Fruit fly (Drosophila melanogaster) whole organism, prepupa: ENCODE data around the gene Rh4.
A peak's percentile ranks its signal among the peaks of the same experiment; 100 is the strongest.

Source experiments
- Blimp-1 ChIP-seq: fragments of 200-800 bp; sonication (Bioruptor generic); optimal IDR thresholded peaks from 3 replicates; lab custom pipeline; 2017; ENCODE audit warnings: missing biosample characterization, missing genetic modification characterization, mild to moderate bottlenecking, moderate library complexity, missing genetic modification reagents
- CG10631 ChIP-seq: fragments of 200-800 bp; sonication (Bioruptor generic); optimal IDR thresholded peaks from 2 replicates; lab custom pipeline; 2016; ENCODE audit warnings: missing biosample characterization, missing genetic modification characterization
- CG10669 ChIP-seq: fragments of 200-800 bp; sonication (Bioruptor generic); optimal IDR thresholded peaks from 3 replicates; lab custom pipeline; 2018; ENCODE audit warnings: missing biosample characterization, mild to moderate bottlenecking, missing genetic modification characterization, moderate library complexity
- CG11762 ChIP-seq: fragments of 200-800 bp; sonication (Bioruptor generic); optimal IDR thresholded peaks from 3 replicates; lab custom pipeline; 2016; ENCODE audit warnings: missing biosample characterization, missing genetic modification characterization; ENCODE audit not compliant: insufficient read depth
- CG15336 ChIP-seq: fragments of 200-800 bp; sonication (Bioruptor generic); IDR thresholded peaks from 2 replicates; pipeline ENCODE4 v1.3.6; 2022; ENCODE audit warnings: missing biosample characterization, missing genetic modification characterization
- CG1621 ChIP-seq: fragments of 200-800 bp; sonication (Bioruptor generic); optimal IDR thresholded peaks from 3 replicates; lab custom pipeline; 2018; ENCODE audit warnings: missing biosample characterization, mild to moderate bottlenecking, missing genetic modification characterization
- CG16779 ChIP-seq: fragments of 200-800 bp; sonication (Bioruptor generic); optimal IDR thresholded peaks from 3 replicates; lab custom pipeline; 2017; ENCODE audit warnings: missing biosample characterization, mild to moderate bottlenecking, missing genetic modification characterization
- CG3032 ChIP-seq: fragments of 200-800 bp; optimal IDR thresholded peaks from 2 replicates; lab custom pipeline; 2019; ENCODE audit warnings: missing biosample characterization, mild to moderate bottlenecking, missing genetic modification characterization, moderate library complexity
- CG31627 ChIP-seq: fragments of 200-800 bp; sonication (Bioruptor generic); optimal IDR thresholded peaks from 3 replicates; lab custom pipeline; 2016; ENCODE audit warnings: missing biosample characterization, missing genetic modification characterization
- CG32006 ChIP-seq: fragments of 200-800 bp; sonication (Bioruptor generic); optimal IDR thresholded peaks from 3 replicates; lab custom pipeline; 2017; ENCODE audit warnings: missing biosample characterization, mild to moderate bottlenecking, missing genetic modification characterization
- CG34406 ChIP-seq: fragments of 200-800 bp; sonication (Bioruptor generic); optimal IDR thresholded peaks from 3 replicates; lab custom pipeline; 2016; ENCODE audit warnings: missing biosample characterization, missing genetic modification characterization
- CG4318 ChIP-seq: fragments of 200-800 bp; sonication (Bioruptor generic); optimal IDR thresholded peaks from 3 replicates; lab custom pipeline; 2017; ENCODE audit warnings: missing biosample characterization, mild to moderate bottlenecking, missing genetic modification characterization
- CG6163 ChIP-seq: fragments of 200-800 bp; sonication (Bioruptor generic); IDR thresholded peaks from 3 replicates; pipeline ENCODE4 v1.3.6; 2022; ENCODE audit warnings: missing biosample characterization, missing genetic modification characterization
- CG6276 ChIP-seq: fragments of 200-800 bp; sonication (Bioruptor generic); optimal IDR thresholded peaks from 2 replicates; lab custom pipeline; 2017; ENCODE audit warnings: missing biosample characterization, mild to moderate bottlenecking, missing genetic modification characterization
- CG6792 ChIP-seq: fragments of 200-800 bp; sonication (Bioruptor generic); optimal IDR thresholded peaks from 3 replicates; lab custom pipeline; 2016; ENCODE audit warnings: missing biosample characterization, missing genetic modification characterization
- CG6808 ChIP-seq: fragments of 200-800 bp; sonication (Bioruptor generic); optimal IDR thresholded peaks from 3 replicates; lab custom pipeline; 2017; ENCODE audit warnings: missing biosample characterization, missing genetic modification characterization, mild to moderate bottlenecking, moderate library complexity, missing genetic modification reagents
- CG7368 ChIP-seq: fragments of 200-800 bp; sonication (Bioruptor generic); optimal IDR thresholded peaks from 3 replicates; lab custom pipeline; 2016; ENCODE audit warnings: missing biosample characterization, missing genetic modification characterization
- CG8119 ChIP-seq: fragments of 200-800 bp; sonication (Bioruptor generic); IDR thresholded peaks from 3 replicates; pipeline ENCODE4 v1.3.6; 2022; ENCODE audit warnings: missing biosample characterization, missing genetic modification characterization
- CG8319 ChIP-seq: fragments of 200-800 bp; sonication (Bioruptor generic); optimal IDR thresholded peaks from 3 replicates; lab custom pipeline; 2016; ENCODE audit warnings: missing biosample characterization, missing genetic modification characterization
- CG8632 ChIP-seq: fragments of 200-800 bp; sonication (Bioruptor generic); optimal IDR thresholded peaks from 3 replicates; lab custom pipeline; 2016; ENCODE audit warnings: missing biosample characterization, missing genetic modification characterization
- Eip75B ChIP-seq: fragments of 200-800 bp; sonication (Bioruptor generic); optimal IDR thresholded peaks from 3 replicates; lab custom pipeline; 2016; ENCODE audit warnings: missing biosample characterization, missing genetic modification characterization
- Eip78C ChIP-seq: fragments of 200-800 bp; sonication (Bioruptor generic); peaks from one replicate; lab custom pipeline; 2016; ENCODE audit warnings: missing biosample characterization, missing genetic modification characterization
- Eip93F ChIP-seq: fragments of 200-800 bp; sonication (Bioruptor generic); optimal IDR thresholded peaks from 2 replicates; lab custom pipeline; 2016; ENCODE audit warnings: missing biosample characterization, mild to moderate bottlenecking, missing genetic modification characterization
- Ets21C ChIP-seq: fragments of 200-800 bp; sonication (Bioruptor generic); optimal IDR thresholded peaks from 3 replicates; lab custom pipeline; 2016; ENCODE audit warnings: missing biosample characterization, missing genetic modification characterization
- Ets96B ChIP-seq: fragments of 200-800 bp; optimal IDR thresholded peaks from 2 replicates; lab custom pipeline; 2019; ENCODE audit warnings: missing biosample characterization, mild to moderate bottlenecking, missing genetic modification characterization, moderate library complexity
- Gug ChIP-seq: fragments of 200-800 bp; sonication (Bioruptor generic); IDR thresholded peaks from 2 replicates; pipeline ENCODE4 v1.3.6; 2022; ENCODE audit warnings: missing biosample characterization, missing genetic modification characterization
- Hr39 ChIP-seq: fragments of 200-800 bp; sonication (Bioruptor generic); optimal IDR thresholded peaks from 2 replicates; lab custom pipeline; 2016; ENCODE audit warnings: missing biosample characterization, missing genetic modification characterization
- Lpt ChIP-seq: fragments of 200-800 bp; sonication (Bioruptor generic); optimal IDR thresholded peaks from 3 replicates; lab custom pipeline; 2016; ENCODE audit warnings: missing biosample characterization, missing genetic modification characterization
- Met ChIP-seq: fragments of 200-800 bp; sonication (Bioruptor generic); optimal IDR thresholded peaks from 3 replicates; lab custom pipeline; 2016; ENCODE audit warnings: missing biosample characterization, missing genetic modification characterization
- OdsH ChIP-seq: fragments of 200-800 bp; sonication (Bioruptor generic); optimal IDR thresholded peaks from 3 replicates; lab custom pipeline; 2016; ENCODE audit warnings: missing biosample characterization, missing genetic modification characterization
- Sox14 ChIP-seq: fragments of 200-800 bp; sonication (Bioruptor generic); optimal IDR thresholded peaks from 3 replicates; lab custom pipeline; 2016; ENCODE audit warnings: missing biosample characterization, missing genetic modification characterization
- achi ChIP-seq: fragments of 200-800 bp; sonication (Bioruptor generic); optimal IDR thresholded peaks from 3 replicates; lab custom pipeline; 2016; ENCODE audit warnings: missing biosample characterization, missing genetic modification characterization
- acj6 ChIP-seq: fragments of 200-800 bp; sonication (Bioruptor generic); optimal IDR thresholded peaks from 3 replicates; lab custom pipeline; 2016; ENCODE audit warnings: missing biosample characterization, missing genetic modification characterization
- cyc ChIP-seq: fragments of 200-800 bp; sonication (Bioruptor generic); optimal IDR thresholded peaks from 3 replicates; lab custom pipeline; 2016; ENCODE audit warnings: missing biosample characterization, missing genetic modification characterization
- dac ChIP-seq: fragments of 200-800 bp; sonication (Bioruptor generic); optimal IDR thresholded peaks from 2 replicates; lab custom pipeline; 2017; ENCODE audit warnings: missing biosample characterization, mild to moderate bottlenecking, missing genetic modification characterization
- esn ChIP-seq: fragments of 200-800 bp; sonication (Bioruptor generic); optimal IDR thresholded peaks from 2 replicates; lab custom pipeline; 2016; ENCODE audit warnings: missing biosample characterization, mild to moderate bottlenecking, missing genetic modification characterization, moderate library complexity
- fkh ChIP-seq: fragments of 200-800 bp; sonication (Bioruptor generic); optimal IDR thresholded peaks from 3 replicates; lab custom pipeline; 2017; ENCODE audit warnings: missing biosample characterization, mild to moderate bottlenecking, missing genetic modification characterization, moderate library complexity
- lz ChIP-seq: fragments of 200-800 bp; sonication (Bioruptor generic); optimal IDR thresholded peaks from 3 replicates; lab custom pipeline; 2016; ENCODE audit warnings: missing biosample characterization, missing genetic modification characterization
- net ChIP-seq: fragments of 200-800 bp; sonication (Bioruptor generic); optimal IDR thresholded peaks from 3 replicates; lab custom pipeline; 2016; ENCODE audit warnings: missing biosample characterization, missing genetic modification characterization
- pdm3 ChIP-seq: fragments of 200-800 bp; sonication (Bioruptor generic); optimal IDR thresholded peaks from 3 replicates; lab custom pipeline; 2016; ENCODE audit warnings: missing biosample characterization, missing genetic modification characterization
- spab ChIP-seq: fragments of 200-800 bp; sonication (Bioruptor generic); optimal IDR thresholded peaks from 2 replicates; lab custom pipeline; 2017; ENCODE audit warnings: missing biosample characterization, mild to moderate bottlenecking, missing genetic modification characterization, missing genetic modification reagents
- ss ChIP-seq, 2 experiments: fragments of 200-800 bp; sonication (Bioruptor generic); optimal IDR thresholded peaks; 2 replicates in 1 of 2; 3 replicates in 1 of 2; lab custom pipeline; 2017 to 2018; ENCODE audit warnings: mild to moderate bottlenecking in 2 of 2, missing biosample characterization in 2 of 2, missing genetic modification characterization in 2 of 2, moderate library complexity in 1 of 2
- svp ChIP-seq: fragments of 200-800 bp; sonication (Bioruptor generic); peaks from one replicate; lab custom pipeline; 2016; ENCODE audit warnings: missing biosample characterization, missing genetic modification characterization
- topi ChIP-seq: fragments of 200-800 bp; sonication (Bioruptor generic); optimal IDR thresholded peaks from 3 replicates; lab custom pipeline; 2016; ENCODE audit warnings: missing biosample characterization, missing genetic modification characterization

The Rh4 gene

dm6 chr3L:16840540-16840939 is 21.8 kb downstream of the Rh4 start:
- TF ChIP-seq cyc (GFP tag; lab: Kevin White, UChicago) (no peak), CG8632 (GFP tag; lab: Kevin White, UChicago) (peak; percentile 3), CG4318 (no peak), CG6808 (GFP tag; lab: Kevin White, UChicago) (peak; percentile 5), ss (GFP tag; optimal IDR thresholded peaks at IDR 0.05; lab: Kevin White, UChicago) (peak in 1 of 2 experiments; percentile 22), Sox14 (GFP tag; lab: Kevin White, UChicago) (no peak), Eip78C (GFP tag; lab: Kevin White, UChicago) (peak; percentile 66), OdsH (no peak), pdm3 (peak; percentile 7), CG8319 (GFP tag; lab: Kevin White, UChicago) (no peak), CG3032 (peak; percentile 5), spab (peak; percentile 16)

dm6 chr3L:16836732-16837131 is 25.6 kb downstream of the Rh4 start:
- TF ChIP-seq CG6276 (no peak), Ets21C (GFP tag; lab: Kevin White, UChicago) (no peak), CG8632 (GFP tag; lab: Kevin White, UChicago) (no peak), topi (GFP tag; lab: Kevin White, UChicago) (no peak), fkh (GFP tag; lab: Kevin White, UChicago) (no peak), Eip75B (GFP tag; lab: Kevin White, UChicago) (no peak), CG15336 (GFP tag; lab: Robert Waterston, UW) (no peak), CG31627 (no peak), Hr39 (GFP tag; lab: Kevin White, UChicago) (no peak), Gug (no peak), CG10631 (GFP tag; lab: Kevin White, UChicago) (no peak), CG34406 (GFP tag; lab: Kevin White, UChicago) (no peak), CG11762 (GFP tag; lab: Kevin White, UChicago) (no peak), acj6 (GFP tag; lab: Kevin White, UChicago) (no peak), svp (GFP tag; lab: Kevin White, UChicago) (no peak), Ets96B (tag; lab: Kevin White, UChicago) (no peak)

dm6 chr3L:16829983-16830382 is 32.3 kb downstream of the Rh4 start:
- TF ChIP-seq CG7368 (GFP tag; lab: Kevin White, UChicago) = no peak
- peak; percentile 27 for TF ChIP-seq Eip75B (GFP tag; lab: Kevin White, UChicago)
- TF ChIP-seq Eip93F (GFP tag; lab: Kevin White, UChicago) = no peak
- TF ChIP-seq CG6163 (GFP tag; lab: Robert Waterston, UW) = no peak
- TF ChIP-seq CG6276 = no peak
- TF ChIP-seq CG6792 (GFP tag; lab: Kevin White, UChicago) = no peak
- peak; percentile 34 for TF ChIP-seq Blimp-1

- no peak for TF ChIP-seq CG16779 (tag; lab: Kevin White, UChicago)
- no peak for TF ChIP-seq Blimp-1
- no peak for TF ChIP-seq CG8632 (GFP tag; lab: Kevin White, UChicago)
- TF ChIP-seq dac (GFP tag; lab: Kevin White, UChicago) = no peak
These were observed 33.4 kb downstream of the Rh4 start, which contains the start of gene CG13024 for dm6 chr3L:16828967-16829366. CG13024 (minus strand) TSS chr3L:16829074.

dm6 chr3L:16825195-16825594 is 37.1 kb downstream of the Rh4 start:
- TF ChIP-seq CG10669 (GFP tag; lab: Kevin White, UChicago) (no peak), OdsH (peak; percentile 33), CG34406 (GFP tag; lab: Kevin White, UChicago) (peak; percentile 36), CG1621 (tag; lab: Kevin White, UChicago) (no peak), CG32006 (GFP tag; lab: Kevin White, UChicago) (peak; percentile 61), CG8119 (peak; percentile 46; the same call in 1 of the 3 replicates), CG15336 (GFP tag; lab: Robert Waterston, UW) (peak; percentile 42; the same call in 1 of the 2 replicates), CG8319 (GFP tag; lab: Kevin White, UChicago) (no peak), CG10631 (GFP tag; lab: Kevin White, UChicago) (peak; percentile 20), CG3032 (peak; percentile 52), esn (GFP tag; lab: Kevin White, UChicago) (peak; percentile 22), Lpt (GFP tag; lab: Kevin White, UChicago) (no peak), Sox14 (GFP tag; lab: Kevin White, UChicago) (no peak), Met (peak; percentile 3), cyc (GFP tag; lab: Kevin White, UChicago) (no peak), CG6163 (GFP tag; lab: Robert Waterston, UW) (no peak), achi (GFP tag; lab: Kevin White, UChicago) (no peak), net (GFP tag; lab: Kevin White, UChicago) (peak; percentile 16), ss (GFP tag; optimal IDR thresholded peaks at IDR 0.05; lab: Kevin White, UChicago) (peak in 1 of 2 experiments; percentile 15), CG8632 (GFP tag; lab: Kevin White, UChicago) (peak; percentile 27), lz (GFP tag; lab: Kevin White, UChicago) (no peak)
